Worm (Caenorhabditis elegans) whole organism, L3 larva: ENCODE results near the gene T25D3.4.

ENCODE experiments used
- ceh-28 ChIP-seq: fragments of 150-350 bp; optimal IDR thresholded peaks from 2 replicates; lab custom pipeline; 2014; ENCODE audit warnings: missing biosample characterization, missing genetic modification reagents, missing genetic modification characterization
- nhr-76 ChIP-seq: fragments of 150-350 bp; sonication (generic microtip); optimal IDR thresholded peaks from 5 replicates; lab custom pipeline; 2014; ENCODE audit warnings: missing biosample characterization, missing genetic modification characterization
- unc-62 ChIP-seq: fragments of 150-350 bp; sonication (generic microtip); optimal IDR thresholded peaks from 4 replicates; lab custom pipeline; 2014; ENCODE audit warnings: missing biosample characterization, missing genetic modification reagents, missing genetic modification characterization

DNA sequence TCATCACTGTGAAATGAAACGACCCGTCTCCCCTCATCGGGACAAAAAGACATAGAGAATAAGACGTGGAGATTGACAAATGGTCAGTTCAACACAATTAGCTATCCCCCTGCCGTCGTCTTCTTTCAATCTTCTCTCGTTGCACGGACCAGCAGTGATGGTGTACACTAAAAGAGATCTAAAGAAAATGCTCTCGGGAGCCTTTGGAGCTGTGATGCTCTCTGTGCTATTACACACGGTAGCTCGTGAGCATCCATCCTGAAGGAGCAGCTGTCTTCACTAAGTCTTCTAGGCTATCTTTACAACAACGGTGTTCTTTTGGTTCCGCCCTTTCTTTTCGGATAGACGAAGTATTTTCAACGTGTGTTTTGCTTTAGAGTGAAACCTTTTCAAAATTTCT lies 14.2 kb downstream of the T25D3.4 start:
- TF ChIP-seq unc-62 (GFP tag; lab: Kevin White, UChicago) (no peak), nhr-76 (tag; lab: Kevin White, UChicago) (no peak), ceh-28 (tag; lab: Kevin White, UChicago) (no peak)
